Fruit fly (Drosophila melanogaster) whole organism, embryonic: ENCODE data around the gene Slu7.

Experiments used
- CG10267 ChIP-seq: fragments of 200-800 bp; sonication (Bioruptor generic); optimal IDR thresholded peaks from 2 replicates; lab custom pipeline; 2018; ENCODE audit warnings: missing biosample characterization, mild to moderate bottlenecking, missing genetic modification characterization, moderate library complexity
- CG10543 ChIP-seq: fragments of 200-800 bp; sonication (Bioruptor generic); optimal IDR thresholded peaks from 3 replicates; lab custom pipeline; 2017; ENCODE audit warnings: missing biosample characterization, mild to moderate bottlenecking, missing genetic modification characterization, moderate library complexity
- CG10565 ChIP-seq: fragments of 200-800 bp; sonication (Bioruptor generic); optimal IDR thresholded peaks from 3 replicates; lab custom pipeline; 2016; ENCODE audit warnings: missing biosample characterization, mild to moderate bottlenecking, missing genetic modification characterization
- CG10979 ChIP-seq: fragments of 200-800 bp; sonication (Bioruptor generic); optimal IDR thresholded peaks from 2 replicates; lab custom pipeline; 2018; ENCODE audit warnings: missing biosample characterization, mild to moderate bottlenecking, missing genetic modification characterization, moderate library complexity
- CG11398 ChIP-seq: fragments of 200-800 bp; sonication (Bioruptor generic); optimal IDR thresholded peaks from 2 replicates; lab custom pipeline; 2016; ENCODE audit warnings: missing biosample characterization, missing genetic modification characterization
- CG11504 ChIP-seq: fragments of 200-800 bp; sonication (Bioruptor generic); optimal IDR thresholded peaks from 3 replicates; lab custom pipeline; 2019; ENCODE audit warnings: missing biosample characterization, mild to moderate bottlenecking, missing genetic modification characterization, moderate library complexity
- CG12219 ChIP-seq: fragments of 200-800 bp; sonication (Bioruptor generic); optimal IDR thresholded peaks from 3 replicates; lab custom pipeline; 2018; ENCODE audit warnings: missing biosample characterization, mild to moderate bottlenecking, missing genetic modification characterization
- CG12236 ChIP-seq: fragments of 200-800 bp; sonication (Bioruptor generic); optimal IDR thresholded peaks from 2 replicates; lab custom pipeline; 2016; ENCODE audit warnings: missing biosample characterization, missing genetic modification characterization
- CG13624 ChIP-seq: fragments of 200-800 bp; sonication (Bioruptor generic); optimal IDR thresholded peaks from 2 replicates; lab custom pipeline; 2016; ENCODE audit warnings: missing biosample characterization, missing genetic modification characterization
- CG13775 ChIP-seq: fragments of 200-800 bp; sonication (Bioruptor generic); optimal IDR thresholded peaks from 3 replicates; lab custom pipeline; 2017; ENCODE audit warnings: missing biosample characterization, mild to moderate bottlenecking, missing genetic modification characterization
- CG14965 ChIP-seq: fragments of 200-800 bp; sonication (Bioruptor generic); optimal IDR thresholded peaks from 2 replicates; lab custom pipeline; 2016; ENCODE audit warnings: missing biosample characterization, missing genetic modification characterization, borderline replicate concordance
- CG1529 ChIP-seq: fragments of 200-800 bp; sonication (Bioruptor generic); optimal IDR thresholded peaks from 3 replicates; lab custom pipeline; 2018; ENCODE audit warnings: missing biosample characterization, missing genetic modification characterization
- CG18764 ChIP-seq: fragments of 200-800 bp; sonication (Bioruptor generic); optimal IDR thresholded peaks from 3 replicates; lab custom pipeline; 2016; ENCODE audit warnings: missing biosample characterization, missing genetic modification characterization
- CG2678 ChIP-seq: fragments of 200-800 bp; sonication (Bioruptor generic); optimal IDR thresholded peaks from 3 replicates; lab custom pipeline; 2019; ENCODE audit warnings: missing biosample characterization, mild to moderate bottlenecking, missing genetic modification characterization, moderate library complexity
- CG31388 ChIP-seq: fragments of 200-800 bp; sonication (Bioruptor generic); optimal IDR thresholded peaks from 2 replicates; lab custom pipeline; 2016; ENCODE audit warnings: missing biosample characterization, missing genetic modification characterization
- CG34224 ChIP-seq: fragments of 200-800 bp; sonication (Bioruptor generic); IDR thresholded peaks from 3 replicates; pipeline ENCODE4 v1.3.6; 2022; ENCODE audit warnings: missing biosample characterization, missing genetic modification characterization; ENCODE audit not compliant: partially characterized antibody
- CG4282 ChIP-seq: fragments of 200-800 bp; sonication (Bioruptor generic); optimal IDR thresholded peaks from 2 replicates; lab custom pipeline; 2016; ENCODE audit warnings: missing biosample characterization, missing genetic modification characterization
- CG4360 ChIP-seq: fragments of 200-800 bp; sonication (Bioruptor generic); IDR thresholded peaks from 2 replicates; pipeline ENCODE4 v1.3.6; 2022; ENCODE audit warnings: missing biosample characterization, missing genetic modification characterization
- CG4707 ChIP-seq: fragments of 200-800 bp; sonication (Bioruptor generic); optimal IDR thresholded peaks from 2 replicates; lab custom pipeline; 2018; ENCODE audit warnings: missing biosample characterization, mild to moderate bottlenecking, missing genetic modification characterization, moderate library complexity
- CG4730 ChIP-seq: fragments of 200-800 bp; sonication (Bioruptor generic); IDR thresholded peaks from 2 replicates; pipeline ENCODE4 v1.3.6; 2022; ENCODE audit warnings: missing biosample characterization, missing genetic modification characterization
- CTCF ChIP-seq: fragments of 200-800 bp; sonication (Bioruptor generic); optimal IDR thresholded peaks from 2 replicates; lab custom pipeline; 2017; ENCODE audit warnings: missing biosample characterization, mild to moderate bottlenecking, missing genetic modification characterization, moderate library complexity
- Deaf1 ChIP-seq: fragments of 200-800 bp; optimal IDR thresholded peaks from 3 replicates; lab custom pipeline; 2019; ENCODE audit warnings: missing biosample characterization, mild to moderate bottlenecking, missing genetic modification characterization, moderate library complexity
- MBD-R2 ChIP-seq: fragments of 200-800 bp; sonication (Bioruptor generic); IDR thresholded peaks from 2 replicates; pipeline ENCODE4 v1.3.6; 2022; ENCODE audit warnings: missing biosample characterization, missing genetic modification characterization
- Med ChIP-seq: fragments of 200-800 bp; sonication (Bioruptor generic); peaks from one replicate; lab custom pipeline; 2016; ENCODE audit warnings: missing biosample characterization, missing genetic modification characterization, mild to moderate bottlenecking, inconsistent platforms, moderate library complexity
- Myb ChIP-seq: fragments of 200-800 bp; sonication (Bioruptor generic); optimal IDR thresholded peaks from 2 replicates; lab custom pipeline; 2016; ENCODE audit warnings: missing biosample characterization, missing genetic modification characterization
- NC2α ChIP-seq: fragments of 200-800 bp; sonication (Bioruptor generic); optimal IDR thresholded peaks from 2 replicates; lab custom pipeline; 2016; ENCODE audit warnings: missing biosample characterization, missing genetic modification characterization
- NC2β ChIP-seq: fragments of 200-800 bp; sonication (Bioruptor generic); optimal IDR thresholded peaks from 2 replicates; lab custom pipeline; 2016; ENCODE audit warnings: missing biosample characterization, missing genetic modification characterization
- NK7.1 ChIP-seq: fragments of 200-800 bp; sonication (Bioruptor generic); optimal IDR thresholded peaks from 3 replicates; lab custom pipeline; 2016; ENCODE audit warnings: missing biosample characterization, missing genetic modification characterization
- Nf-YA ChIP-seq: fragments of 200-800 bp; sonication (Bioruptor generic); IDR thresholded peaks from 2 replicates; pipeline ENCODE4 v1.3.6; 2022; ENCODE audit warnings: missing biosample characterization, missing genetic modification characterization
- Pdp1 ChIP-seq, 2 experiments: fragments of 200-800 bp; sonication (Bioruptor generic); optimal IDR thresholded peaks; 3 replicates each; lab custom pipeline; 2016; ENCODE audit warnings: missing biosample characterization in 2 of 2, missing genetic modification characterization in 2 of 2, mild to moderate bottlenecking in 1 of 2, moderate library complexity in 1 of 2
- Ssrp ChIP-seq: fragments of 200-800 bp; sonication (Bioruptor generic); optimal IDR thresholded peaks from 2 replicates; lab custom pipeline; 2018; ENCODE audit warnings: missing biosample characterization, mild to moderate bottlenecking, missing genetic modification characterization, moderate library complexity
- Stat92E ChIP-seq, 3 experiments: fragments of >200 bp in 2 of 3; fragments of 200-800 bp in 1 of 3; sonication (Bioruptor generic) in 1 of 3; optimal IDR thresholded peaks; 2 replicates each; lab custom pipeline; 2017 to 2019; ENCODE audit warnings: missing biosample characterization in 3 of 3, missing genetic modification characterization in 3 of 3, mild to moderate bottlenecking in 1 of 3, moderate library complexity in 1 of 3
- Trl ChIP-seq, 3 experiments: fragments of >200 bp in 2 of 3; fragments of 200-800 bp in 1 of 3; sonication (Bioruptor generic) in 1 of 3; optimal IDR thresholded peaks; 2 replicates in 1 of 3; 3 replicates in 2 of 3; lab custom pipeline; 2016 to 2017; ENCODE audit warnings: missing biosample characterization in 1 of 3, missing genetic modification characterization in 1 of 3
- abd-A ChIP-seq: fragments of 200-800 bp; sonication (Bioruptor generic); optimal IDR thresholded peaks from 3 replicates; lab custom pipeline; 2019; ENCODE audit warnings: missing biosample characterization, mild to moderate bottlenecking, missing genetic modification characterization, moderate library complexity
- bbx ChIP-seq: fragments of 200-800 bp; sonication (Bioruptor generic); IDR thresholded peaks from 2 replicates; pipeline ENCODE4 v1.3.6; 2022; ENCODE audit warnings: missing biosample characterization, missing genetic modification characterization; ENCODE audit not compliant: partially characterized antibody
- caup ChIP-seq: fragments of 200-800 bp; sonication (Bioruptor generic); optimal IDR thresholded peaks from 3 replicates; lab custom pipeline; 2017; ENCODE audit warnings: missing biosample characterization, mild to moderate bottlenecking, missing genetic modification characterization, moderate library complexity; ENCODE audit not compliant: severe bottlenecking
- chm ChIP-seq: fragments of 200-800 bp; sonication (Bioruptor generic); IDR thresholded peaks from 2 replicates; pipeline ENCODE4 v1.3.6; 2022; ENCODE audit warnings: missing biosample characterization, missing genetic modification characterization
- chn ChIP-seq: fragments of 200-800 bp; sonication (Bioruptor generic); optimal IDR thresholded peaks from 2 replicates; lab custom pipeline; 2016; ENCODE audit warnings: missing biosample characterization, missing genetic modification characterization
- cwo ChIP-seq: fragments of 200-800 bp; sonication (Bioruptor generic); optimal IDR thresholded peaks from 3 replicates; lab custom pipeline; 2017; ENCODE audit warnings: missing biosample characterization, missing genetic modification characterization, mild to moderate bottlenecking, moderate library complexity, missing genetic modification reagents
- dimm ChIP-seq: fragments of 200-800 bp; sonication (Bioruptor generic); IDR thresholded peaks from 2 replicates; pipeline ENCODE4 v1.3.6; 2022; ENCODE audit warnings: missing biosample characterization, missing genetic modification characterization
- gsb-n ChIP-seq: fragments of 200-800 bp; sonication (Bioruptor generic); optimal IDR thresholded peaks from 3 replicates; lab custom pipeline; 2018; ENCODE audit warnings: missing biosample characterization, mild to moderate bottlenecking, missing genetic modification characterization
- jumu ChIP-seq: fragments of 200-800 bp; sonication (Bioruptor generic); optimal IDR thresholded peaks from 3 replicates; lab custom pipeline; 2016; ENCODE audit warnings: missing biosample characterization, missing genetic modification characterization
- kni ChIP-seq: fragments of 200-800 bp; sonication (Bioruptor generic); optimal IDR thresholded peaks from 3 replicates; lab custom pipeline; 2017; ENCODE audit warnings: mild to moderate bottlenecking, missing biosample characterization, missing genetic modification reagents, missing genetic modification characterization
- nau ChIP-seq: fragments of 200-800 bp; sonication (Bioruptor generic); optimal IDR thresholded peaks from 3 replicates; lab custom pipeline; 2017; ENCODE audit warnings: missing biosample characterization, mild to moderate bottlenecking, missing genetic modification characterization, missing genetic modification reagents
- oc ChIP-seq: fragments of 200-800 bp; sonication (Bioruptor generic); optimal IDR thresholded peaks from 2 replicates; lab custom pipeline; 2018; ENCODE audit warnings: missing biosample characterization, mild to moderate bottlenecking, missing genetic modification characterization, moderate library complexity
- pfk ChIP-seq: fragments of 200-800 bp; sonication (Bioruptor generic); optimal IDR thresholded peaks from 2 replicates; lab custom pipeline; 2018; ENCODE audit warnings: missing biosample characterization, mild to moderate bottlenecking, missing genetic modification characterization, moderate library complexity
- sens ChIP-seq: fragments of 200-800 bp; sonication (Bioruptor generic); peaks from one replicate; lab custom pipeline; 2016; ENCODE audit warnings: missing biosample characterization, missing genetic modification characterization
- sqz ChIP-seq: fragments of 200-800 bp; sonication (Bioruptor generic); optimal IDR thresholded peaks from 3 replicates; lab custom pipeline; 2018; ENCODE audit warnings: missing biosample characterization, mild to moderate bottlenecking, missing genetic modification characterization

Slu7 gene

dm6 chr3R:29087926-29088487, 49.1 kb upstream of the Slu7 start (continued):
- TF ChIP-seq CG34224 (GFP tag; lab: Robert Waterston, UW) (peak; percentile 39; the same call in 1 of the 3 replicates), CG10565 (no peak), CG31388 (GFP tag; lab: Kevin White, UChicago) (no peak), CG11504 (no peak), Nf-YA (GFP tag; lab: Robert Waterston, UW) (no peak), CG18764 (no peak), jumu (no peak), CG2678 (no peak), nau (GFP tag; lab: Kevin White, UChicago) (no peak), chn (peak; percentile 13), sens (peak; percentile 69), CG13775 (GFP tag; lab: Kevin White, UChicago) (no peak), Trl (optimal IDR thresholded peaks at IDR 0.05; lab: Kevin White, UChicago) (peak; percentile 49 to 86), Trl (GFP tag; optimal IDR thresholded peaks at IDR 0.05; lab: Kevin White, UChicago) (peak; percentile 10), pfk (GFP tag; lab: Kevin White, UChicago) (peak; percentile 53), CG12236 (no peak), NC2β (GFP tag; lab: Kevin White, UChicago) (no peak), sqz (GFP tag; lab: Kevin White, UChicago) (peak; percentile 79), Deaf1 (tag; lab: Kevin White, UChicago) (peak; percentile 28), chm (GFP tag; lab: Robert Waterston, UW) (peak; percentile 60; the same call in 1 of the 2 replicates), CG10267 (no peak)
- TF ChIP-seq, all 482 proteins: peak for 48

dm6 chr3R:29087302-29087782, 48.5 kb upstream of the Slu7 start:
- TF ChIP-seq Trl (optimal IDR thresholded peaks at IDR 0.05; lab: Kevin White, UChicago) (peak; percentile 79 to 83), Trl (GFP tag; optimal IDR thresholded peaks at IDR 0.05; lab: Kevin White, UChicago) (no peak), CG4730 (GFP tag; lab: Robert Waterston, UW) (no peak), MBD-R2 (GFP tag; lab: Robert Waterston, UW) (no peak), cwo (GFP tag; lab: Kevin White, UChicago) (peak; percentile 19), CG10979 (tag; lab: Kevin White, UChicago) (peak; percentile 76), sens (peak; percentile 3), Ssrp (peak; percentile 1), CG10543 (GFP tag; lab: Kevin White, UChicago) (no peak), nau (GFP tag; lab: Kevin White, UChicago) (no peak), Med (GFP tag; lab: Kevin White, UChicago) (no peak), CG4707 (GFP tag; lab: Kevin White, UChicago) (peak; percentile 0), CG4282 (GFP tag; lab: Kevin White, UChicago) (no peak), NK7.1 (no peak), dimm (GFP tag; lab: Robert Waterston, UW) (no peak), sqz (GFP tag; lab: Kevin White, UChicago) (peak; percentile 51), caup (peak; percentile 2), Stat92E (GFP tag; optimal IDR thresholded peaks at IDR 0.05; lab: Kevin White, UChicago) (no peak), oc (tag; lab: Kevin White, UChicago) (peak; percentile 61), CG11398 (no peak), CG4360 (GFP tag; lab: Robert Waterston, UW) (peak; percentile 85), CTCF (GFP tag; lab: Kevin White, UChicago) (peak; percentile 91), CG12219 (GFP tag; lab: Kevin White, UChicago) (peak; percentile 28), CG14965 (GFP tag; lab: Kevin White, UChicago) (peak; percentile 74), kni (peak; percentile 88), CG13624 (no peak), abd-A (tag; lab: Kevin White, UChicago) (peak; percentile 91), Pdp1 (GFP tag; optimal IDR thresholded peaks at IDR 0.05; lab: Kevin White, UChicago) (peak in 1 of 2 experiments; percentile 5), CG1529 (GFP tag; lab: Kevin White, UChicago) (peak; percentile 33), gsb-n (tag; lab: Kevin White, UChicago) (no peak), Myb (GFP tag; lab: Kevin White, UChicago) (peak; percentile 1), NC2α (GFP tag; lab: Kevin White, UChicago) (no peak), bbx (GFP tag; lab: Robert Waterston, UW) (peak; percentile 27; the same call in 1 of the 2 replicates)
